Worm (Caenorhabditis elegans) whole organism, late embryonic: Measurements from ENCODE around the gene skpo-3.

Experiments
- ceh-9 ChIP-seq: sonication (generic microtip); optimal IDR thresholded peaks from 2 replicates; lab custom pipeline; 2016; ENCODE audit warnings: mild to moderate bottlenecking, missing genetic modification characterization, inconsistent platforms, missing compliant biosample characterization
- pqm-1 ChIP-seq: sonication (generic microtip); optimal IDR thresholded peaks from 2 replicates; lab custom pipeline; 2016; ENCODE audit warnings: missing genetic modification characterization, missing compliant biosample characterization
- tbx-2 ChIP-seq: sonication (generic microtip); optimal IDR thresholded peaks from 2 replicates; lab custom pipeline; 2016; ENCODE audit warnings: missing genetic modification characterization, missing compliant biosample characterization

DNA sequence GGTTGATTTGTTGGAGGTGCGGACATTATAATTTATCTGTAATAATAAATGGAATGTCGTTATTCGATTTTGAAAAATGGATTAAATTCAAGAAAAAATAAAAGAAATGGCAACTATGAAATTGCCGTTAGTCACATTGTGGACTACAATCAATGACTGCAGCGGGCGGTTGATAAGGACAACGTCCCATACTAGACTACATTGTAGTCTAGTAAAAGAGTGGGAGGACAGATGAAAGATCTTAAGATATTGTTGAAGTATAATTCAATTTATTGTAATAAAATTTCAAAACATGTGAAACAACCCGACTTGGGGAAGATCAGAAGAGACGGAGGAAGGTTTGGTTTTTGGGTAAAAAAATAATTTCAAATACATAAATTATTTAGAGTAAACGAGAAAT is 6.3 kb downstream of the skpo-3 start, which contains the start of the genes prx-13 and ada-2:
- TF ChIP-seq ceh-9 (tag; lab: Kevin White, UChicago) = no peak
- TF ChIP-seq tbx-2 (tag; lab: Kevin White, UChicago) = no peak
- no peak for TF ChIP-seq pqm-1
